Worm (Caenorhabditis elegans): Measurements from ENCODE around the gene Y56A3A.7.

Y56A3A.7 gene

ce11 chrIII:11920187-11920785 lies 26.5 kb downstream of the Y56A3A.7 start, which contains the start of the genes ccf-1 and trap-4 (continued):
- TF ChIP-seq lin-54 (GFP tag; optimal IDR thresholded peaks at IDR 0.05): no peak
- no peak for TF ChIP-seq K11D2.4 (GFP tag; IDR thresholded peaks at IDR 0.05)
- TF ChIP-seq attf-5 (GFP tag; optimal IDR thresholded peaks at IDR 0.05): no peak
- TF ChIP-seq cebp-1 (GFP tag; IDR thresholded peaks at IDR 0.05): no peak
- peak; percentile 24 for TF ChIP-seq cebp-1 (tag; optimal IDR thresholded peaks at IDR 0.05)
- TF ChIP-seq hsf-1 (GFP tag; IDR thresholded peaks at IDR 0.05): no peak
- peak; percentile 20 for TF ChIP-seq pha-4 (tag; optimal IDR thresholded peaks at IDR 0.05)
- TF ChIP-seq ztf-3 (GFP tag; optimal IDR thresholded peaks at IDR 0.05): no peak
- no peak for TF ChIP-seq aptf-3 (GFP tag; IDR thresholded peaks at IDR 0.05)
- TF ChIP-seq aptf-2 (GFP tag; conservative IDR thresholded peaks at IDR 0.05): no peak
- TF ChIP-seq let-607 (tag; optimal IDR thresholded peaks at IDR 0.05): peak; percentile 99
- TF ChIP-seq gei-17 (GFP tag; optimal IDR thresholded peaks at IDR 0.05): no peak
- 0 out of 2 replicates have a peak, but pooled peaks have one; percentile 1 for TF ChIP-seq ekl-4 (GFP tag; IDR thresholded peaks at IDR 0.05)
- no peak for TF ChIP-seq ztf-18 (tag; optimal IDR thresholded peaks at IDR 0.05)
- no peak for TF ChIP-seq sptf-2 (GFP tag; optimal IDR thresholded peaks at IDR 0.05)

- TF ChIP-seq efl-1 (GFP tag; optimal IDR thresholded peaks at IDR 0.05): no peak
- TF ChIP-seq ztf-22 (GFP tag; optimal IDR thresholded peaks at IDR 0.05): no peak
- TF ChIP-seq F10E7.11 (tag; optimal IDR thresholded peaks at IDR 0.05): no peak
- TF ChIP-seq snpc-1.1 (tag; optimal IDR thresholded peaks at IDR 0.05; ENCODE audit: insufficient read depth): peak; percentile 38
- TF ChIP-seq gei-17 (GFP tag; optimal IDR thresholded peaks at IDR 0.05): peak; percentile 3
- no peak for TF ChIP-seq attf-6 (GFP tag; IDR thresholded peaks at IDR 0.05)
- TF ChIP-seq F39B2.1 (GFP tag; IDR thresholded peaks at IDR 0.05): no peak
- no peak for TF ChIP-seq B0019.2 (GFP tag; conservative IDR thresholded peaks at IDR 0.05)
- no peak for TF ChIP-seq xnd-1 (tag; optimal IDR thresholded peaks at IDR 0.05)
- TF ChIP-seq ets-4 (GFP tag; optimal IDR thresholded peaks at IDR 0.05): no peak
- no peak for TF ChIP-seq Y53G8AR.9 (GFP tag; conservative IDR thresholded peaks at IDR 0.05)
- TF ChIP-seq attf-5 (GFP tag; optimal IDR thresholded peaks at IDR 0.05): no peak
- no peak for TF ChIP-seq ceh-91 (GFP tag; IDR thresholded peaks at IDR 0.05)
- TF ChIP-seq lin-26 (GFP tag; IDR thresholded peaks at IDR 0.05): no peak
- no peak for TF ChIP-seq ceh-40 (GFP tag; IDR thresholded peaks at IDR 0.05)
- TF ChIP-seq egrh-3 (GFP tag; IDR thresholded peaks at IDR 0.05): no peak
- TF ChIP-seq Y53F4B.3 (GFP tag; IDR thresholded peaks at IDR 0.05): no peak
- TF ChIP-seq ZK185.1 (tag; optimal IDR thresholded peaks at IDR 0.05; ENCODE audit: poor library complexity, severe bottlenecking): no peak
- no peak for TF ChIP-seq Y67H2A.10 (GFP tag; conservative IDR thresholded peaks at IDR 0.05)
- no peak for TF ChIP-seq zfh-2 (GFP tag; conservative IDR thresholded peaks at IDR 0.05)
- no peak for TF ChIP-seq hmg-20 (GFP tag; IDR thresholded peaks at IDR 0.05)
- TF ChIP-seq bed-1 (GFP tag; IDR thresholded peaks at IDR 0.05): no peak
- no peak for TF ChIP-seq nhr-179 (tag; optimal IDR thresholded peaks at IDR 0.05)
- TF ChIP-seq lsl-1 (GFP tag; optimal IDR thresholded peaks at IDR 0.05): peak; percentile 4
- no peak for TF ChIP-seq egl-18 (GFP tag; IDR thresholded peaks at IDR 0.05)
- no peak for TF ChIP-seq ceh-27 (GFP tag; optimal IDR thresholded peaks at IDR 0.05)
- no peak for TF ChIP-seq B0261.1 (tag; optimal IDR thresholded peaks at IDR 0.05)
- TF ChIP-seq let-607 (tag; optimal IDR thresholded peaks at IDR 0.05): peak; percentile 5 to 47
- TF ChIP-seq cebp-1 (GFP tag; IDR thresholded peaks at IDR 0.05): no peak
- TF ChIP-seq cebp-1 (tag; optimal IDR thresholded peaks at IDR 0.05): no peak
- TF ChIP-seq nhr-90 (tag; optimal IDR thresholded peaks at IDR 0.05): no peak
- TF ChIP-seq lin-35 (GFP tag; optimal IDR thresholded peaks at IDR 0.05): peak in 1 of 3 experiments; percentile 26
- no peak for TF ChIP-seq ztf-3 (GFP tag; optimal IDR thresholded peaks at IDR 0.05)
- no peak for TF ChIP-seq nfya-2 (GFP tag; IDR thresholded peaks at IDR 0.05)
- TF ChIP-seq lin-54 (GFP tag; optimal IDR thresholded peaks at IDR 0.05): no peak
- peak; percentile 47 for TF ChIP-seq repo-1 (tag; optimal IDR thresholded peaks at IDR 0.05)
- no peak for TF ChIP-seq somi-1 (GFP tag; optimal IDR thresholded peaks at IDR 0.05)
Observed at ce11 chrIII:11918247-11918769, 28.5 kb downstream of the Y56A3A.7 start, which contains the start of gene znf-593. Gene znf-593, minus strand, starts transcription at chrIII:11918719.
